Fruit fly (Drosophila melanogaster): ENCODE measurements around the gene CG14313.

The CG14313 gene

dm6 chr3R:18185385-18185784 is 6.4 kb downstream of the CG14313 start, which contains the start of the genes Arp5 and CG7208 (continued):
- TF ChIP-seq Xbp1 (GFP tag; optimal IDR thresholded peaks at IDR 0.05), result peak; percentile 78
- TF ChIP-seq az2 (GFP tag; optimal IDR thresholded peaks at IDR 0.05), result peak; percentile 66
- TF ChIP-seq CkIIα-i1 (GFP tag; IDR thresholded peaks at IDR 0.05), result no peak
- peak; percentile 42 for TF ChIP-seq slou (GFP tag; optimal IDR thresholded peaks at IDR 0.05)
- TF ChIP-seq CG33557 (GFP tag; optimal IDR thresholded peaks at IDR 0.05), result peak; percentile 19
- no peak for TF ChIP-seq mirr (GFP tag; optimal IDR thresholded peaks at IDR 0.05)
- TF ChIP-seq CG9932 (GFP tag; IDR thresholded peaks at IDR 0.05), result peak; percentile 88
- no peak for TF ChIP-seq ham (GFP tag; IDR thresholded peaks at IDR 0.05)
- TF ChIP-seq CG9215 (GFP tag; IDR thresholded peaks at IDR 0.05), result peak; percentile 69
- TF ChIP-seq CG11696 (GFP tag; IDR thresholded peaks at IDR 0.05), result no peak
- TF ChIP-seq sug (tag; optimal IDR thresholded peaks at IDR 0.05), result peak; percentile 76
- 0 out of 2 replicates have a peak, but pooled peaks have one; percentile 12 for TF ChIP-seq bbx (GFP tag; IDR thresholded peaks at IDR 0.05; ENCODE audit: partially characterized antibody)
- peak; percentile 95 for TF ChIP-seq CG10267 (tag; optimal IDR thresholded peaks at IDR 0.05)
- peak; percentile 44 for TF ChIP-seq CG10462 (GFP tag; optimal IDR thresholded peaks at IDR 0.05)
- peak; percentile 57 for TF ChIP-seq HLH54F (GFP tag; optimal IDR thresholded peaks at IDR 0.05)
- peak; percentile 98 for TF ChIP-seq CG15514 (GFP tag; optimal IDR thresholded peaks at IDR 0.05)
- peak; percentile 76 for TF ChIP-seq PHDP (tag; optimal IDR thresholded peaks at IDR 0.05)
- TF ChIP-seq Scr (GFP tag; IDR thresholded peaks at IDR 0.05; ENCODE audit: partially characterized antibody), result peak; percentile 40; the same call in 1 of the 2 replicates
- no peak for TF ChIP-seq CG16779 (GFP tag; IDR thresholded peaks at IDR 0.05)
- no peak for TF ChIP-seq CG8281 (tag; optimal IDR thresholded peaks at IDR 0.05)
- peak; percentile 48 for TF ChIP-seq Atf-2 (GFP tag; optimal IDR thresholded peaks at IDR 0.05)
- peak; percentile 65 for TF ChIP-seq CG8924 (tag; optimal IDR thresholded peaks at IDR 0.05)
- TF ChIP-seq CG2120 (GFP tag; optimal IDR thresholded peaks at IDR 0.05), result peak; percentile 91
- no peak for TF ChIP-seq inv (GFP tag; IDR thresholded peaks at IDR 0.05; ENCODE audit: partially characterized antibody)
- no peak for TF ChIP-seq CG8765 (GFP tag; IDR thresholded peaks at IDR 0.05)
- no peak for TF ChIP-seq Stat92E (GFP tag; optimal IDR thresholded peaks at IDR 0.05)
- TF ChIP-seq Optix (GFP tag; IDR thresholded peaks at IDR 0.05), result no peak
- peak; percentile 32 for TF ChIP-seq ATbp (GFP tag; optimal IDR thresholded peaks at IDR 0.05)
- no peak for TF ChIP-seq CG6813 (GFP tag; optimal IDR thresholded peaks at IDR 0.05)
- TF ChIP-seq CG13894 (tag; optimal IDR thresholded peaks at IDR 0.05), result peak; percentile 69
- peak; percentile 70 for TF ChIP-seq Fer1 (GFP tag; optimal IDR thresholded peaks at IDR 0.05)
- no peak for TF ChIP-seq kni (GFP tag; optimal IDR thresholded peaks at IDR 0.05)
- peak; percentile 66 for TF ChIP-seq tgo (GFP tag; IDR thresholded peaks at IDR 0.05)
- no peak for TF ChIP-seq unpg (GFP tag; optimal IDR thresholded peaks at IDR 0.05)
- TF ChIP-seq otp (GFP tag; IDR thresholded peaks at IDR 0.05), result no peak
- no peak for TF ChIP-seq Poxn (GFP tag; IDR thresholded peaks at IDR 0.05)
- TF ChIP-seq CG10147 (GFP tag; optimal IDR thresholded peaks at IDR 0.05), result peak; percentile 59
- TF ChIP-seq CG11093 (GFP tag; IDR thresholded peaks at IDR 0.05), result no peak
- peak; percentile 49 for TF ChIP-seq CG4424 (GFP tag; optimal IDR thresholded peaks at IDR 0.05)
- no peak for TF ChIP-seq CG5953 (GFP tag; IDR thresholded peaks at IDR 0.05)
- peak; percentile 82 for TF ChIP-seq CG12391 (tag; optimal IDR thresholded peaks at IDR 0.05)
- no peak for TF ChIP-seq CG17912 (GFP tag; optimal IDR thresholded peaks at IDR 0.05)
- TF ChIP-seq sens (GFP tag), result peak; percentile 95
- TF ChIP-seq CrebB (tag; optimal IDR thresholded peaks at IDR 0.05), result peak; percentile 9
- TF ChIP-seq Tbp (GFP tag; optimal IDR thresholded peaks at IDR 0.05), result no peak
- TF ChIP-seq tap (tag; optimal IDR thresholded peaks at IDR 0.05), result peak; percentile 53
- no peak for TF ChIP-seq CG1603 (tag; optimal IDR thresholded peaks at IDR 0.05)
- peak; percentile 31 for TF ChIP-seq CG9609 (GFP tag; optimal IDR thresholded peaks at IDR 0.05)
- TF ChIP-seq CG16815 (GFP tag; optimal IDR thresholded peaks at IDR 0.05), result peak; percentile 55
- no peak for TF ChIP-seq crp (GFP tag; optimal IDR thresholded peaks at IDR 0.05)
- peak; percentile 85 for TF ChIP-seq slbo (GFP tag; IDR thresholded peaks at IDR 0.05)
